Fruit fly (Drosophila melanogaster) whole organism, prepupa: Measurements from ENCODE around the gene Ppt2.

Source experiments
- Blimp-1 ChIP-seq: fragments of 200-800 bp; sonication (Bioruptor generic); optimal IDR thresholded peaks from 3 replicates; lab custom pipeline; 2017; ENCODE audit warnings: missing biosample characterization, missing genetic modification characterization, mild to moderate bottlenecking, moderate library complexity, missing genetic modification reagents
- CG10631 ChIP-seq: fragments of 200-800 bp; sonication (Bioruptor generic); optimal IDR thresholded peaks from 2 replicates; lab custom pipeline; 2016; ENCODE audit warnings: missing biosample characterization, missing genetic modification characterization
- CG10669 ChIP-seq: fragments of 200-800 bp; sonication (Bioruptor generic); optimal IDR thresholded peaks from 3 replicates; lab custom pipeline; 2018; ENCODE audit warnings: missing biosample characterization, mild to moderate bottlenecking, missing genetic modification characterization, moderate library complexity
- CG11294 ChIP-seq: fragments of 200-800 bp; sonication (Bioruptor generic); IDR thresholded peaks from 2 replicates; pipeline ENCODE4 v1.3.6; 2022; ENCODE audit warnings: missing biosample characterization, missing genetic modification characterization
- CG11902 ChIP-seq: fragments of 200-800 bp; sonication (Bioruptor generic); optimal IDR thresholded peaks from 3 replicates; lab custom pipeline; 2016; ENCODE audit warnings: missing biosample characterization, missing genetic modification characterization
- CG15336 ChIP-seq: fragments of 200-800 bp; sonication (Bioruptor generic); IDR thresholded peaks from 2 replicates; pipeline ENCODE4 v1.3.6; 2022; ENCODE audit warnings: missing biosample characterization, missing genetic modification characterization
- CG1621 ChIP-seq: fragments of 200-800 bp; sonication (Bioruptor generic); optimal IDR thresholded peaks from 3 replicates; lab custom pipeline; 2018; ENCODE audit warnings: missing biosample characterization, mild to moderate bottlenecking, missing genetic modification characterization
- CG16779 ChIP-seq: fragments of 200-800 bp; sonication (Bioruptor generic); optimal IDR thresholded peaks from 3 replicates; lab custom pipeline; 2017; ENCODE audit warnings: missing biosample characterization, mild to moderate bottlenecking, missing genetic modification characterization
- CG3919 ChIP-seq: fragments of 200-800 bp; sonication (Bioruptor generic); optimal IDR thresholded peaks from 3 replicates; lab custom pipeline; 2016; ENCODE audit warnings: missing biosample characterization, missing genetic modification characterization
- CG4318 ChIP-seq: fragments of 200-800 bp; sonication (Bioruptor generic); optimal IDR thresholded peaks from 3 replicates; lab custom pipeline; 2017; ENCODE audit warnings: missing biosample characterization, mild to moderate bottlenecking, missing genetic modification characterization
- CG6163 ChIP-seq: fragments of 200-800 bp; sonication (Bioruptor generic); IDR thresholded peaks from 3 replicates; pipeline ENCODE4 v1.3.6; 2022; ENCODE audit warnings: missing biosample characterization, missing genetic modification characterization
- CG6792 ChIP-seq: fragments of 200-800 bp; sonication (Bioruptor generic); optimal IDR thresholded peaks from 3 replicates; lab custom pipeline; 2016; ENCODE audit warnings: missing biosample characterization, missing genetic modification characterization
- CG6808 ChIP-seq: fragments of 200-800 bp; sonication (Bioruptor generic); optimal IDR thresholded peaks from 3 replicates; lab custom pipeline; 2017; ENCODE audit warnings: missing biosample characterization, missing genetic modification characterization, mild to moderate bottlenecking, moderate library complexity, missing genetic modification reagents
- CG6854 ChIP-seq: fragments of 200-800 bp; sonication (Bioruptor generic); optimal IDR thresholded peaks from 2 replicates; lab custom pipeline; 2017; ENCODE audit warnings: missing biosample characterization, mild to moderate bottlenecking, missing genetic modification characterization
- CG7368 ChIP-seq: fragments of 200-800 bp; sonication (Bioruptor generic); optimal IDR thresholded peaks from 3 replicates; lab custom pipeline; 2016; ENCODE audit warnings: missing biosample characterization, missing genetic modification characterization
- CG8119 ChIP-seq: fragments of 200-800 bp; sonication (Bioruptor generic); IDR thresholded peaks from 3 replicates; pipeline ENCODE4 v1.3.6; 2022; ENCODE audit warnings: missing biosample characterization, missing genetic modification characterization
- CG8319 ChIP-seq: fragments of 200-800 bp; sonication (Bioruptor generic); optimal IDR thresholded peaks from 3 replicates; lab custom pipeline; 2016; ENCODE audit warnings: missing biosample characterization, missing genetic modification characterization
- CG8632 ChIP-seq: fragments of 200-800 bp; sonication (Bioruptor generic); optimal IDR thresholded peaks from 3 replicates; lab custom pipeline; 2016; ENCODE audit warnings: missing biosample characterization, missing genetic modification characterization
- Eip75B ChIP-seq: fragments of 200-800 bp; sonication (Bioruptor generic); optimal IDR thresholded peaks from 3 replicates; lab custom pipeline; 2016; ENCODE audit warnings: missing biosample characterization, missing genetic modification characterization
- Eip78C ChIP-seq: fragments of 200-800 bp; sonication (Bioruptor generic); peaks from one replicate; lab custom pipeline; 2016; ENCODE audit warnings: missing biosample characterization, missing genetic modification characterization
- Eip93F ChIP-seq: fragments of 200-800 bp; sonication (Bioruptor generic); optimal IDR thresholded peaks from 2 replicates; lab custom pipeline; 2016; ENCODE audit warnings: missing biosample characterization, mild to moderate bottlenecking, missing genetic modification characterization
- Ets21C ChIP-seq: fragments of 200-800 bp; sonication (Bioruptor generic); optimal IDR thresholded peaks from 3 replicates; lab custom pipeline; 2016; ENCODE audit warnings: missing biosample characterization, missing genetic modification characterization
- Gug ChIP-seq: fragments of 200-800 bp; sonication (Bioruptor generic); IDR thresholded peaks from 2 replicates; pipeline ENCODE4 v1.3.6; 2022; ENCODE audit warnings: missing biosample characterization, missing genetic modification characterization
- Hr38 ChIP-seq: sonication (Bioruptor generic); optimal IDR thresholded peaks from 2 replicates; lab custom pipeline; 2016; ENCODE audit warnings: missing biosample characterization, missing genetic modification characterization
- Hr39 ChIP-seq: fragments of 200-800 bp; sonication (Bioruptor generic); optimal IDR thresholded peaks from 2 replicates; lab custom pipeline; 2016; ENCODE audit warnings: missing biosample characterization, missing genetic modification characterization
- Lpt ChIP-seq: fragments of 200-800 bp; sonication (Bioruptor generic); optimal IDR thresholded peaks from 3 replicates; lab custom pipeline; 2016; ENCODE audit warnings: missing biosample characterization, missing genetic modification characterization
- Met ChIP-seq: fragments of 200-800 bp; sonication (Bioruptor generic); optimal IDR thresholded peaks from 3 replicates; lab custom pipeline; 2016; ENCODE audit warnings: missing biosample characterization, missing genetic modification characterization
- OdsH ChIP-seq: fragments of 200-800 bp; sonication (Bioruptor generic); optimal IDR thresholded peaks from 3 replicates; lab custom pipeline; 2016; ENCODE audit warnings: missing biosample characterization, missing genetic modification characterization
- Smox ChIP-seq: fragments of 200-800 bp; sonication (Bioruptor generic); optimal IDR thresholded peaks from 3 replicates; lab custom pipeline; 2016; ENCODE audit warnings: missing biosample characterization, missing genetic modification characterization
- Sox102F ChIP-seq: fragments of 200-800 bp; sonication (Bioruptor generic); optimal IDR thresholded peaks from 2 replicates; lab custom pipeline; 2016; ENCODE audit warnings: missing biosample characterization, mild to moderate bottlenecking, missing genetic modification characterization
- Sox14 ChIP-seq: fragments of 200-800 bp; sonication (Bioruptor generic); optimal IDR thresholded peaks from 3 replicates; lab custom pipeline; 2016; ENCODE audit warnings: missing biosample characterization, missing genetic modification characterization
- Sox15 ChIP-seq: fragments of 200-800 bp; sonication (Bioruptor generic); optimal IDR thresholded peaks from 3 replicates; lab custom pipeline; 2016; ENCODE audit warnings: missing biosample characterization, missing genetic modification characterization
- achi ChIP-seq: fragments of 200-800 bp; sonication (Bioruptor generic); optimal IDR thresholded peaks from 3 replicates; lab custom pipeline; 2016; ENCODE audit warnings: missing biosample characterization, missing genetic modification characterization
- acj6 ChIP-seq: fragments of 200-800 bp; sonication (Bioruptor generic); optimal IDR thresholded peaks from 3 replicates; lab custom pipeline; 2016; ENCODE audit warnings: missing biosample characterization, missing genetic modification characterization
- cyc ChIP-seq: fragments of 200-800 bp; sonication (Bioruptor generic); optimal IDR thresholded peaks from 3 replicates; lab custom pipeline; 2016; ENCODE audit warnings: missing biosample characterization, missing genetic modification characterization
- dac ChIP-seq: fragments of 200-800 bp; sonication (Bioruptor generic); optimal IDR thresholded peaks from 2 replicates; lab custom pipeline; 2017; ENCODE audit warnings: missing biosample characterization, mild to moderate bottlenecking, missing genetic modification characterization
- eg ChIP-seq: fragments of 200-800 bp; sonication (Bioruptor generic); IDR thresholded peaks from 3 replicates; pipeline ENCODE4 v1.3.6; 2022; ENCODE audit warnings: missing biosample characterization, missing genetic modification characterization
- fkh ChIP-seq: fragments of 200-800 bp; sonication (Bioruptor generic); optimal IDR thresholded peaks from 3 replicates; lab custom pipeline; 2017; ENCODE audit warnings: missing biosample characterization, mild to moderate bottlenecking, missing genetic modification characterization, moderate library complexity
- pdm3 ChIP-seq: fragments of 200-800 bp; sonication (Bioruptor generic); optimal IDR thresholded peaks from 3 replicates; lab custom pipeline; 2016; ENCODE audit warnings: missing biosample characterization, missing genetic modification characterization
- salr ChIP-seq, 2 experiments: fragments of 200-800 bp; sonication (Bioruptor generic); optimal IDR thresholded peaks; 3 replicates each; lab custom pipeline; 2016 to 2018; ENCODE audit warnings: missing biosample characterization in 2 of 2, missing genetic modification characterization in 2 of 2, mild to moderate bottlenecking in 1 of 2
- spab ChIP-seq: fragments of 200-800 bp; sonication (Bioruptor generic); optimal IDR thresholded peaks from 2 replicates; lab custom pipeline; 2017; ENCODE audit warnings: missing biosample characterization, mild to moderate bottlenecking, missing genetic modification characterization, missing genetic modification reagents
- ss ChIP-seq, 2 experiments: fragments of 200-800 bp; sonication (Bioruptor generic); optimal IDR thresholded peaks; 2 replicates in 1 of 2; 3 replicates in 1 of 2; lab custom pipeline; 2017 to 2018; ENCODE audit warnings: mild to moderate bottlenecking in 2 of 2, missing biosample characterization in 2 of 2, missing genetic modification characterization in 2 of 2, moderate library complexity in 1 of 2
- svp ChIP-seq: fragments of 200-800 bp; sonication (Bioruptor generic); peaks from one replicate; lab custom pipeline; 2016; ENCODE audit warnings: missing biosample characterization, missing genetic modification characterization
- vri ChIP-seq: fragments of 200-800 bp; sonication (Bioruptor generic); optimal IDR thresholded peaks from 3 replicates; lab custom pipeline; 2016; ENCODE audit warnings: missing biosample characterization, mild to moderate bottlenecking, missing genetic modification characterization

Gene Ppt2

DNA sequence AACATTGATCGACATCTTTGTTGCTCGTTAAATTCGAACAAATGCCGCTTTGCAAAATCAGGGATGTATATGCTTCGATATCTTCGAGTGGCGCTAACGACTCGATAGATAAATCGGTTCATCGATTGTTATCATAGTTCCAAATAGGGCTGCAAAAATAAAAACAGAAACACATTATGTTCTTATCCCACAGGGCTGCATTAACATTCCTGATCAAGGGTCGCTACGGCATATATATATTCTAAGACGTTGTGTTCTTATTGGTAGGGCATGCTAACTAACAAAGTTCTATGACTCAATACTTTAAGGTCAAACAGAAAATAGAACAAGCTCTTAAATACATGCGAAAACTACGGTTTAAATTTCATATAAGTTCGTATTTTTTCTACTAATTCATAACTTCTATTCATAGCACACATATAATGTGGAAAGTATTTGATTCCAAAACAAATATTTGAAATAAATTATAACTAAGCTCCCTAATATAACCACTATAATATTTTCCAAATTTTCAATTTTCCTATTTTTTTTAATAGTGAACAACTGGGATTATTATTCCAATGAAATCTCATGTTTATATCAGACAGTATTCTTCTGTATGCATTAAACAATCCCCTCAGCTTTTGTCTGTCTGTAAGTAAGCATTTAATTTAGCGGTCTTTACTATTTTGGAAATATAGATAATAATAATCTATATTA, 11.0 kb upstream of the Ppt2 start, which contains the start of gene cmet (continued):
- TF ChIP-seq CG7368 (GFP tag; lab: Kevin White, UChicago), result no peak
- TF ChIP-seq cyc, result peak; percentile 34
- TF ChIP-seq CG6792 (GFP tag; lab: Kevin White, UChicago), result peak; percentile 17
- no peak for TF ChIP-seq CG4318 (GFP tag; lab: Kevin White, UChicago)
- no peak for TF ChIP-seq CG15336
- TF ChIP-seq CG16779, result no peak
- TF ChIP-seq Hr39 (GFP tag; lab: Kevin White, UChicago), result no peak
- no peak for TF ChIP-seq OdsH (GFP tag; lab: Kevin White, UChicago)
- no peak for TF ChIP-seq Sox102F

DNA sequence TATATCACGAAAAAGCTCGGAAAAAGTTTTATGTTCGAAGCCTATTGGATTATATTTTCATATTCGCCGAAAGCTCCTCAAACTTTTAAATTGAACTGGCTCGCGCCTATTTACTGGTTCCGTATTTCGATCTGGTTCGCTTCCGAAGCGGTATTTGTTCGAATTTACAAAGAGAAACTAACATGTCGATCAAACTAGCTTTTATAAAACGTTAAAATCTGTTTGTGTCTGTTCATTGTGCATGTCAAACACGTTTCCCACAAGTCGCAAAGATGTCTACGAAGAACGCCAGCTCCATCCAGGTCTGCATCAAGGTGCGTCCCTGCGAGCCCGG, 10.5 kb upstream of the Ppt2 start, which contains the start of gene cana:
TSS of gene cana (plus strand) at position 149 of the 334 bp plus-strand sequence.
- TF ChIP-seq CG6854 (no peak), Blimp-1 (no peak), CG11294 (GFP tag; lab: Robert Waterston, UW) (no peak), fkh (GFP tag; lab: Kevin White, UChicago) (no peak), Sox102F (no peak), Hr38 (GFP tag; lab: Kevin White, UChicago) (no peak), Sox15 (no peak), cyc (no peak), spab (GFP tag; lab: Kevin White, UChicago) (no peak), CG1621 (tag; lab: Kevin White, UChicago) (no peak), Smox (GFP tag; lab: Kevin White, UChicago) (no peak), CG10669 (GFP tag; lab: Kevin White, UChicago) (no peak), OdsH (GFP tag; lab: Kevin White, UChicago) (no peak), CG11902 (GFP tag; lab: Kevin White, UChicago) (no peak), CG4318 (GFP tag; lab: Kevin White, UChicago) (no peak), acj6 (GFP tag; lab: Kevin White, UChicago) (no peak), pdm3 (GFP tag; lab: Kevin White, UChicago) (no peak), CG3919 (GFP tag; lab: Kevin White, UChicago) (no peak), dac (GFP tag; lab: Kevin White, UChicago) (no peak), ss (GFP tag; optimal IDR thresholded peaks at IDR 0.05; lab: Kevin White, UChicago) (no peak)

DNA sequence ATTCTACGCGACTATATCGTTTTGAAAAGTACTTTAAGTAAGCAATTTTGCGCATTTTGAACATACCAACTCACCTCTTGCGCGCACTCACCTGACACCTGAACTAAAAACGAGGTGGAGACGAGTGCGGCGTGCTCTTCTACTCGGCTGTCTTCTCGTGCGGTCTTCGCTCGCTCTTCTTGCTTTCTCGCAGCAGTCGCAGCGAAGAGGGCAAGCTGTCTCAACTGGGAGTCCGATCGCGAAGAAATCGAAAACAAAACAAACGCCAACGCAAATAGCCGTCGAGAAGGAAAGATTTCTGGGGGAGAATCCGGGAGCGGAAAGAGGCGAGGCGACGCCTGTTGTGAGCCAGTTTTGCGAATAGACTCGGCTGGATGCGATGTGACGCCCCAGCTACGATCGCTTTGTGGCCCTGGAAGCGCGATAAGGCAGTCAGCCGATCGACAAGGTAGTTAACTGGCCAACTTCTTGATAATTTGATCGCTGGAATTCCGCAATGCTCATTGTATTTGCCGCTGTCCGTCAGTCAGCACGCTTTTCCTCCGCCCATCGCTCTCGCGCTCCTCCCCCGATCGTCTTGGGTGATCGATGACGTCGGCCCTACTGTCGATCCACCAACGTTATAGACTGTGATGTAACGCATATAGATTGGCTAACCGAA, 8.3 kb upstream of the Ppt2 start:
- TF ChIP-seq Lpt, result peak; percentile 69
- peak; percentile 68 for TF ChIP-seq Eip78C (GFP tag; lab: Kevin White, UChicago)
- TF ChIP-seq vri (GFP tag; lab: Kevin White, UChicago), result peak; percentile 89
- no peak for TF ChIP-seq CG8632 (GFP tag; lab: Kevin White, UChicago)
- peak; percentile 5 for TF ChIP-seq CG3919 (GFP tag; lab: Kevin White, UChicago)
- TF ChIP-seq ss (GFP tag; optimal IDR thresholded peaks at IDR 0.05; lab: Kevin White, UChicago), result peak in 1 of 2 experiments; percentile 5
- TF ChIP-seq Blimp-1, result peak; percentile 76
- no peak for TF ChIP-seq CG4318 (GFP tag; lab: Kevin White, UChicago)
- no peak for TF ChIP-seq svp
- TF ChIP-seq CG8319 (GFP tag; lab: Kevin White, UChicago), result no peak
- peak; percentile 38 for TF ChIP-seq Sox14 (GFP tag; lab: Kevin White, UChicago)
- TF ChIP-seq CG6163 (GFP tag; lab: Robert Waterston, UW), result peak; percentile 59; the same call in 2 of the 3 replicates
- peak; percentile 56; the same call in 2 of the 3 replicates for TF ChIP-seq CG8119
- peak; percentile 57; the same call in 1 of the 2 replicates for TF ChIP-seq CG15336
- TF ChIP-seq CG6854, result peak; percentile 86
- peak; percentile 58 for TF ChIP-seq CG1621 (tag; lab: Kevin White, UChicago)

DNA sequence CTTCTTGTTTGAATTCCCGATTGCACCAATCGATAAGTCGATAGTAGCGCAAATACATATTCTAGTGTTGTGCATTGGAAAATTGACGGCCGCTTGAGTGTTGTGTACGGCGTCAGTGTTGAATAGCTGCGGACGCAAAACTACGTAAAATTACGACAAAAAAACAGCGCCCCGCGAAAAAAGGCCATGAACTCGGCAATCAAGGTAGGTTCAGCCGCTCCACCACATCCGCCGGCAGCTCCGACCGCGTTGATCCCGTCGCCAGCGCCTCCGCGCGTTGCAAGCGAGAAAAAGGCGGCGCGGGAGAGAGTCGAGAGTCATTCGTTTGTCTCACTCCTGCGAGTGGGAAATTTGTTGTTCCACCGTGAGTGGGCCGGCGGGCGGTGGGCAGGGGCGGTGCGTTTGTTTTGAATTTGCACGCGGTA, 2.2 kb upstream of the Ppt2 start, which contains the start of gene CG33695:
TSS of gene CG33695 (plus strand) at position 95 of the 425 bp plus-strand sequence.
- no peak for TF ChIP-seq dac (GFP tag; lab: Kevin White, UChicago)
- no peak for TF ChIP-seq acj6 (GFP tag; lab: Kevin White, UChicago)
- TF ChIP-seq Sox102F, result no peak
- no peak for TF ChIP-seq Eip75B
- no peak for TF ChIP-seq CG10631 (GFP tag; lab: Kevin White, UChicago)
- peak; percentile 72 for TF ChIP-seq cyc
- no peak for TF ChIP-seq Gug
- no peak for TF ChIP-seq salr (GFP tag; optimal IDR thresholded peaks at IDR 0.05; lab: Kevin White, UChicago)
- peak; percentile 80 for TF ChIP-seq CG1621 (tag; lab: Kevin White, UChicago)
- no peak for TF ChIP-seq achi (GFP tag; lab: Kevin White, UChicago)
- no peak for TF ChIP-seq eg (GFP tag; lab: Robert Waterston, UW)
- peak; percentile 40 for TF ChIP-seq CG8319 (GFP tag; lab: Kevin White, UChicago)
- TF ChIP-seq CG11902 (GFP tag; lab: Kevin White, UChicago), result no peak
- TF ChIP-seq Ets21C (GFP tag; lab: Kevin White, UChicago), result no peak
- TF ChIP-seq CG6808 (GFP tag; lab: Kevin White, UChicago), result no peak
- TF ChIP-seq Met, result no peak
- TF ChIP-seq Eip93F, result no peak
- no peak for TF ChIP-seq Eip78C (GFP tag; lab: Kevin White, UChicago)
